Worm (Caenorhabditis elegans) whole organism, mixed stage, embryonic: ENCODE data around the gene C07D10.1.

Experiments
- ceh-43 ChIP-seq: fragments of 200-800 bp; sonication (Bioruptor generic); optimal IDR thresholded peaks from 2 replicates; lab custom pipeline; 2018; ENCODE audit warnings: mild to moderate bottlenecking, missing genetic modification characterization, moderate library complexity, missing compliant biosample characterization
- ces-1 ChIP-seq: fragments of 150-350 bp; optimal IDR thresholded peaks from 2 replicates; lab custom pipeline; 2014; ENCODE audit warnings: missing biosample characterization, missing genetic modification reagents, missing genetic modification characterization
- elt-1 ChIP-seq: sonication (generic microtip); optimal IDR thresholded peaks from 2 replicates; lab custom pipeline; 2017; ENCODE audit warnings: missing genetic modification characterization, mild to moderate bottlenecking, missing compliant biosample characterization, antibody characterized with exemption, moderate library complexity, borderline replicate concordance; ENCODE audit not compliant: insufficient read depth
- elt-3 ChIP-seq: fragments of 150-350 bp; optimal IDR thresholded peaks from 2 replicates; lab custom pipeline; 2014; ENCODE audit warnings: missing biosample characterization, missing genetic modification characterization
- lin-13 ChIP-seq: fragments of 150-350 bp; optimal IDR thresholded peaks from 2 replicates; lab custom pipeline; 2014; ENCODE audit warnings: missing biosample characterization, missing genetic modification characterization
- mep-1 ChIP-seq: fragments of 150-350 bp; optimal IDR thresholded peaks from 2 replicates; lab custom pipeline; 2017; ENCODE audit warnings: missing biosample characterization, missing genetic modification reagents, missing genetic modification characterization, inconsistent platforms
- mls-2 ChIP-seq: sonication (generic microtip); optimal IDR thresholded peaks from 2 replicates; lab custom pipeline; 2016; ENCODE audit warnings: mild to moderate bottlenecking, missing genetic modification characterization, moderate library complexity, missing compliant biosample characterization
- nhr-12 ChIP-seq: fragments of 150-350 bp; optimal IDR thresholded peaks from 2 replicates; lab custom pipeline; 2014; ENCODE audit warnings: missing biosample characterization, missing genetic modification characterization
- nhr-28 ChIP-seq: fragments of 150-350 bp; optimal IDR thresholded peaks from 2 replicates; lab custom pipeline; 2014; ENCODE audit warnings: missing biosample characterization, missing genetic modification characterization
- pha-4 ChIP-seq: fragments of 150-350 bp; optimal IDR thresholded peaks from 2 replicates; lab custom pipeline; 2018; ENCODE audit warnings: missing biosample characterization, missing genetic modification reagents, missing genetic modification characterization
- snpc-4 ChIP-seq: fragments of 150-350 bp; optimal IDR thresholded peaks from 2 replicates; lab custom pipeline; 2014; ENCODE audit warnings: missing biosample characterization, missing genetic modification characterization
- sptf-1 ChIP-seq: sonication (generic microtip); optimal IDR thresholded peaks from 2 replicates; lab custom pipeline; 2017; ENCODE audit warnings: mild to moderate bottlenecking, missing genetic modification characterization, moderate library complexity, missing compliant biosample characterization
- unc-62 ChIP-seq: fragments of 150-350 bp; optimal IDR thresholded peaks from 2 replicates; lab custom pipeline; 2014; ENCODE audit warnings: missing biosample characterization, missing genetic modification reagents, missing genetic modification characterization
- ztf-11 ChIP-seq: fragments of 150-350 bp; optimal IDR thresholded peaks from 2 replicates; lab custom pipeline; 2014; ENCODE audit warnings: missing biosample characterization, missing genetic modification characterization

DNA sequence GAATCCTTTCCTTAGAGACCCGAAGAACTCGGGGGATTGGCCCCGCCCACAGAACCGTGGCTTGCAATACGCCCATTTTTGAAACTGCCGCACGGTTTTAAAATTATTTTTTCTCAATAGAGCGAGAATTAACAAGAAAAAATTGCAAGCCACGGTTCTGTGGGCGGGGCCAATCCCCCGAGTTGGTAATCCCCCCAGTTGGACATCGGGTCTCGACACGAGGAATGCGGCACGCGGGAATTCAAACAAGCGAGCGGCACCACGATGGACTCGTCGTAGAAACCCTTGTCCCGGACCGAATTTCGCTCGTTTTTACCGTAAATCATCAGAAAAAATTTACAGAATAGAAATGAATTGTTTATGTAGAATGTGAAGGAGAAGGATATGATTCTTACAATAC, 45.8 kb upstream of the C07D10.1 start:
- TF ChIP-seq snpc-4 (tag; lab: Kevin White, UChicago), result no peak
- TF ChIP-seq pha-4 (tag; lab: Kevin White, UChicago), result no peak
- no peak for TF ChIP-seq ceh-43 (GFP tag; lab: Kevin White, UChicago)
- no peak for TF ChIP-seq elt-3
- TF ChIP-seq elt-1 (tag; lab: Kevin White, UChicago), result no peak
- no peak for TF ChIP-seq ztf-11 (tag; lab: Kevin White, UChicago)
- TF ChIP-seq lin-13 (tag; lab: Kevin White, UChicago), result no peak
- no peak for TF ChIP-seq ces-1 (GFP tag; lab: Kevin White, UChicago)
- TF ChIP-seq mep-1 (tag; lab: Kevin White, UChicago), result no peak
- no peak for TF ChIP-seq nhr-28 (tag; lab: Kevin White, UChicago)
- no peak for TF ChIP-seq unc-62
- no peak for TF ChIP-seq nhr-12 (tag; lab: Kevin White, UChicago)
- TF ChIP-seq sptf-1 (tag; lab: Kevin White, UChicago), result no peak
- no peak for TF ChIP-seq mls-2 (tag; lab: Kevin White, UChicago)
